Worm (Caenorhabditis elegans) whole organism, mixed stage, embryonic: ENCODE measurements around the gene nuaf-1.

Source experiments
- elt-1 ChIP-seq: sonication (generic microtip); optimal IDR thresholded peaks from 2 replicates; lab custom pipeline; 2017; ENCODE audit warnings: missing genetic modification characterization, mild to moderate bottlenecking, missing compliant biosample characterization, antibody characterized with exemption, moderate library complexity, borderline replicate concordance; ENCODE audit not compliant: insufficient read depth
- elt-3 ChIP-seq: fragments of 150-350 bp; optimal IDR thresholded peaks from 2 replicates; lab custom pipeline; 2014; ENCODE audit warnings: missing biosample characterization, missing genetic modification characterization
- nhr-76 ChIP-seq: sonication (generic microtip); optimal IDR thresholded peaks from 2 replicates; lab custom pipeline; 2017; ENCODE audit warnings: missing biosample characterization, missing genetic modification characterization
- pha-4 ChIP-seq: fragments of 150-350 bp; optimal IDR thresholded peaks from 2 replicates; lab custom pipeline; 2018; ENCODE audit warnings: missing biosample characterization, missing genetic modification reagents, missing genetic modification characterization

DNA sequence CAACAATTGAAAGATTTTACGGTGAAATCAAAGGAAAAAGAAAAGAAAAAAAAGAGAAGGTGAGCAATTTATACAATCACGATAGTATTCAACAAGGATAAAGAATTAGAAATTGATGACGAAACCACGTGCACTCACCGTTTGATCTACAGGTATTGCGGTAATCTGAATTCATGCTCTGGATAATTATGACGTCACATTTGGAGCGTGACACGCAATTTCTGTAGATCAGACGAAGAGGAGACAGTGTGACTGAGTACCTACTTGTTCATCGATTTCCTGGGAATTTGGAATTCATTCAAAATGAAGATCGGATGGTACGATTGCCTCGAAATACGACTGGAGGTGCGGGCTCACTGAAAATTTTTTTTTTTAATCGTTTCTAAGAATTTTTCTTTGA, 29.9 kb upstream of the nuaf-1 start:
- TF ChIP-seq pha-4 (no peak), nhr-76 (tag; lab: Kevin White, UChicago) (no peak), elt-3 (tag; lab: Kevin White, UChicago) (no peak), elt-1 (tag; lab: Kevin White, UChicago) (no peak)
